Worm (Caenorhabditis elegans): ENCODE results near the gene F32A5.4.

The F32A5.4 gene

DNA sequence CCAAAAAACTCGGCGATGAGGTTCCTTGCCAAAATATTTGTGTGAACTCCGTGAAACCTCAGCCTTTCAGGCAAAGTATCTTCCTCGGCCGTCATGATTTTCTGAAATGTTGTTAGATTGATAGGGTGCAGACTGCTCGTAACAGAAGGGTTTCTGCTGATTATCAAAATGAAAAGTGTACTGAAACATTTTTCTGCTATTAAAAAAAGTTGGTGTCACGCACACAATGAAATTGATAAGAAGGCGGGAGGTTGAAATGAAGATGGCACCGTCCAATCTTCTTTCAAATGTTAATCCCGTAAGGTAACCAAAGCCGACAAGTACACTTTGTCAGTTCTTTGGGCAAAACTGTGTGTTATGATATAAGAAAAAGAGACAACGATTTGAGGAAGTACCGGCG lies 8.0 kb downstream of the F32A5.4 start:
- TF ChIP-seq elt-1 (tag; optimal IDR thresholded peaks at IDR 0.05) = no peak
- peak; percentile 58 for TF ChIP-seq elt-2 (tag; optimal IDR thresholded peaks at IDR 0.05)
- TF ChIP-seq nhr-25 (tag; optimal IDR thresholded peaks at IDR 0.05) = no peak
- TF ChIP-seq unc-39 (tag; optimal IDR thresholded peaks at IDR 0.05) = no peak
- TF ChIP-seq aly-2 (tag; optimal IDR thresholded peaks at IDR 0.05) = no peak
- TF ChIP-seq pqm-1 (tag; optimal IDR thresholded peaks at IDR 0.05) = peak; percentile 21
- no peak for TF ChIP-seq fkh-2 (tag; optimal IDR thresholded peaks at IDR 0.05)

DNA sequence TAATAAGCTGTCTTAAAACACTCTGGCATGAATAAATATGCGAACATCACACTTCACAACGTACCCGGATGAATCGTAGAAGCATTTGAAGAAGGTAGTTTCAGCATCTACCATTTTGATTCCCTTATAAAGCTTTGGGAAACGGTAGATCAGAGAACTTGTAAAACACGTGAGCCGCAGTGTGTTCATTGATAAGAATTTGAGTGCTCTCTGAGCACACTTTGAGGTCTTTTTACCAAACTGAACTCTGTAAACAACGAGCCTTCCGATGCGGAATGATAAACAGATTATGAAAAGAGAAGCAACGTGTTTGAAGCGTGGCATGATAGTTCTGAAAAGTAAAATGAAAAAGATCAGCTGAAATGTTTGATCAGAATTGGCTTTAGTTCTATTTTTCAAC lies 9.3 kb downstream of the F32A5.4 start, which contains the start of gene aqp-1:
aqp-1 (minus strand) TSS at position 102 of the 400 bp plus-strand sequence.
- peak; percentile 49 for TF ChIP-seq jun-1 (tag; optimal IDR thresholded peaks at IDR 0.05)
- peak; percentile 83 for TF ChIP-seq pha-4 (tag; optimal IDR thresholded peaks at IDR 0.05)
- TF ChIP-seq snpc-4 (tag; optimal IDR thresholded peaks at IDR 0.05) = no peak
- TF ChIP-seq pqm-1 (tag; optimal IDR thresholded peaks at IDR 0.05) = peak; percentile 93
- TF ChIP-seq ama-1 (optimal IDR thresholded peaks at IDR 0.05) = peak; percentile 33
- TF ChIP-seq elt-2 (tag; optimal IDR thresholded peaks at IDR 0.05) = peak; percentile 92
- TF ChIP-seq tbx-2 (tag; optimal IDR thresholded peaks at IDR 0.05) = no peak

ce11 chrII:7238791-7239190 lies 9.8 kb downstream of the F32A5.4 start:
- peak; percentile 77 for TF ChIP-seq elt-1 (tag; optimal IDR thresholded peaks at IDR 0.05)
- no peak for TF ChIP-seq ama-1 (optimal IDR thresholded peaks at IDR 0.05)
- no peak for TF ChIP-seq nhr-77 (tag; optimal IDR thresholded peaks at IDR 0.05)

ce11 chrII:7239705-7240104 lies 10.8 kb downstream of the F32A5.4 start:
- TF ChIP-seq nhr-11 (tag; optimal IDR thresholded peaks at IDR 0.05) (no peak), zag-1 (tag; optimal IDR thresholded peaks at IDR 0.05) (no peak), nhr-25 (tag; optimal IDR thresholded peaks at IDR 0.05) (peak; percentile 66), hmg-11 (tag; optimal IDR thresholded peaks at IDR 0.05) (no peak)

- TF ChIP-seq nhr-11 (tag; optimal IDR thresholded peaks at IDR 0.05) = no peak
- peak; percentile 30 for TF ChIP-seq nhr-25 (tag; optimal IDR thresholded peaks at IDR 0.05)
Observed at ce11 chrII:7242754-7243153, 13.8 kb downstream of the F32A5.4 start.

DNA sequence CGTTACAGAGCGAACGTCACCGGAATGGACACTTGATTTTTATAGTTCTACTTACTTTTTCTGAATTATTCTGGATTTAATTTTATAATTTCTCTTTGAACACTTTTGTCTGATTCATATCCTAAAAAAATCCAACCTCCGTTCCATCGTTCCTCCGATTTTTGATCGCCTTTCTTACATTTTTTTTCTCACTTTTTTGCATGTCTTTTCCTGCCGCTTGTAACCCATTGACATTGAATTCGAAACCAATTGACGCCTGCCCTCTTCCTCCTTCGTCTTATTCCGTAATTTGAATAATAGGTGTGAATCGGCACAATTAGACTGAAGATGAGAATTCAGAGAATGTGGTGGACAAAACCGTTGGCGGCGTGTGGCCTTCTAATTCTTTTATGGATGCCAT lies 16.6 kb downstream of the F32A5.4 start, which contains the start of gene skpo-3:
skpo-3 (plus strand) TSS at position 301 of the 400 bp plus-strand sequence.
- no peak for TF ChIP-seq nhr-23 (tag; optimal IDR thresholded peaks at IDR 0.05)
- TF ChIP-seq lin-39 (tag; optimal IDR thresholded peaks at IDR 0.05) = no peak
- no peak for TF ChIP-seq nhr-76 (tag; optimal IDR thresholded peaks at IDR 0.05)
- no peak for TF ChIP-seq nhr-77 (tag; optimal IDR thresholded peaks at IDR 0.05)

DNA sequence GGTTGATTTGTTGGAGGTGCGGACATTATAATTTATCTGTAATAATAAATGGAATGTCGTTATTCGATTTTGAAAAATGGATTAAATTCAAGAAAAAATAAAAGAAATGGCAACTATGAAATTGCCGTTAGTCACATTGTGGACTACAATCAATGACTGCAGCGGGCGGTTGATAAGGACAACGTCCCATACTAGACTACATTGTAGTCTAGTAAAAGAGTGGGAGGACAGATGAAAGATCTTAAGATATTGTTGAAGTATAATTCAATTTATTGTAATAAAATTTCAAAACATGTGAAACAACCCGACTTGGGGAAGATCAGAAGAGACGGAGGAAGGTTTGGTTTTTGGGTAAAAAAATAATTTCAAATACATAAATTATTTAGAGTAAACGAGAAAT lies 23.0 kb downstream of the F32A5.4 start, which contains the start of the genes prx-13 and ada-2:
prx-13 (minus strand) TSS at position 38 of the 400 bp plus-strand sequence.
ada-2 (plus strand) TSS at position 282 of the 400 bp plus-strand sequence.
- TF ChIP-seq pqm-1 (tag; optimal IDR thresholded peaks at IDR 0.05) (peak; percentile 60), fos-1 (tag; optimal IDR thresholded peaks at IDR 0.05) (no peak), nhr-25 (tag; optimal IDR thresholded peaks at IDR 0.05) (peak; percentile 38), elt-2 (tag; optimal IDR thresholded peaks at IDR 0.05) (peak; percentile 69)

- TF ChIP-seq pha-4 (tag; optimal IDR thresholded peaks at IDR 0.05) (peak; percentile 29), hmg-11 (tag; optimal IDR thresholded peaks at IDR 0.05) (no peak)
Observed at ce11 chrII:7253073-7253472, 24.1 kb downstream of the F32A5.4 start, which contains the start of gene lsm-4. lsm-4 (minus strand) TSS chrII:7253163.

DNA sequence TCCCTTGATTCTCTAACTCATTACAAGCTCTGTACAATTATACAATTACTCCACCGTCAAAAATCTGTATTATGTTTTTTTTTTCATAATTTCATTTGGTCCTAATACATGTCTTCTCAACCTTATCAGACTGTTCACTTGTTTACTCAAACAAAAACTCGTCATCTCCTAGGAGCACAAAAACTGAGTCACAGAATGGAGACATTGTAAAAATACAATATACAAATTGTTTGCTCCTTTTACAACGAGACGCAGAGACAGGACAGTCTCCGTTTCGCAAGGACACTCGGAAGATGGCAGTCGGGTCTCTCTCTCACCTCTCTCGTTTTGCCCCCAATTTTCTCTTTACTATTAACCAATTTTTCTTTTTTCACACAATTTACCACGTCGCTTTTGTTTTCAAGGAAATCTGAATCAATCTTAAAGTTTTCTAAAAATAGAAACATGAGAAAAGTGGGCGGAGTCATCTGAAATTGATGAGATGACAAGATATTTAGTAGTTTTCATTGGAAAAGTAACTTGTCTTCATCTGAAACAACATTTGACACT lies 26.7 kb downstream of the F32A5.4 start, which contains the start of gene F32A5.8:
F32A5.8 (plus strand) TSS at position 499 of the 549 bp plus-strand sequence.
- TF ChIP-seq elt-1 (tag; optimal IDR thresholded peaks at IDR 0.05) = no peak
- no peak for TF ChIP-seq egl-27 (tag; optimal IDR thresholded peaks at IDR 0.05)
- peak; percentile 62 for TF ChIP-seq pqm-1 (tag; optimal IDR thresholded peaks at IDR 0.05)
- TF ChIP-seq elt-2 (tag; optimal IDR thresholded peaks at IDR 0.05) = peak; percentile 67
- peak; percentile 92 for TF ChIP-seq pha-4 (tag; optimal IDR thresholded peaks at IDR 0.05)
- no peak for TF ChIP-seq aly-2 (tag; optimal IDR thresholded peaks at IDR 0.05)
- peak; percentile 67 for TF ChIP-seq fos-1 (tag; optimal IDR thresholded peaks at IDR 0.05)
- no peak for TF ChIP-seq ztf-4 (tag; optimal IDR thresholded peaks at IDR 0.05)
- TF ChIP-seq jun-1 (tag; optimal IDR thresholded peaks at IDR 0.05) = peak; percentile 33
- TF ChIP-seq hmg-11 (tag; optimal IDR thresholded peaks at IDR 0.05) = no peak
- peak; percentile 32 for TF ChIP-seq nhr-25 (tag; optimal IDR thresholded peaks at IDR 0.05)
